Worm (Caenorhabditis elegans) whole organism, L2 larva: ENCODE measurements around the gene srxa-7.

Experiments used
- mdl-1 ChIP-seq, 2 experiments: fragments of 150-350 bp in 1 of 2; sonication (generic microtip) in 1 of 2; optimal IDR thresholded peaks; 2 replicates each; lab custom pipeline; 2017; ENCODE audit warnings: missing biosample characterization in 2 of 2, missing genetic modification characterization in 2 of 2
- nhr-23 ChIP-seq: fragments of 150-350 bp; optimal IDR thresholded peaks from 2 replicates; lab custom pipeline; 2014; ENCODE audit warnings: missing biosample characterization, missing genetic modification reagents, missing genetic modification characterization

DNA sequence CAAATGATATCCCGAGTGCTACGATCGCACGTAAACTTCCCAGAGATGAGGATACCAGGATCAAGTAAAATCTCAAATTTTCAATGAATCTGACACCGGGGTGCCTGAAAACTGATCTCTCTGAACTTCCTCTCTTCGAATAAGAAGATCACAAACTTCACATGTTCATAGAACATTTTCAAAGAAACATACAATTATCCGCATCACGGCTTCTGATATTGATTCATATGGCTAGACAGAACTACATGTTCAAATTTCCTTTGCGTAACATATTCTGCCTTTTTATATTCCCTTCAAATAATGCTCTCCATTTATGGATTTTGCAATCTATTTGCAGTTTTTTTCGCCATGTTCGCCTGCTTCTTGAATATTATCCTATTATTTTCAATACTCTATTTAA lies 10.3 kb upstream of the srxa-7 start, which contains the start of gene srbc-83:
- TF ChIP-seq nhr-23 (tag; lab: Kevin White, UChicago) (no peak), mdl-1 (tag; optimal IDR thresholded peaks at IDR 0.05; lab: Kevin White, UChicago) (no peak)
